Worm (Caenorhabditis elegans): ENCODE data around the gene Y41G9A.10.

DNA sequence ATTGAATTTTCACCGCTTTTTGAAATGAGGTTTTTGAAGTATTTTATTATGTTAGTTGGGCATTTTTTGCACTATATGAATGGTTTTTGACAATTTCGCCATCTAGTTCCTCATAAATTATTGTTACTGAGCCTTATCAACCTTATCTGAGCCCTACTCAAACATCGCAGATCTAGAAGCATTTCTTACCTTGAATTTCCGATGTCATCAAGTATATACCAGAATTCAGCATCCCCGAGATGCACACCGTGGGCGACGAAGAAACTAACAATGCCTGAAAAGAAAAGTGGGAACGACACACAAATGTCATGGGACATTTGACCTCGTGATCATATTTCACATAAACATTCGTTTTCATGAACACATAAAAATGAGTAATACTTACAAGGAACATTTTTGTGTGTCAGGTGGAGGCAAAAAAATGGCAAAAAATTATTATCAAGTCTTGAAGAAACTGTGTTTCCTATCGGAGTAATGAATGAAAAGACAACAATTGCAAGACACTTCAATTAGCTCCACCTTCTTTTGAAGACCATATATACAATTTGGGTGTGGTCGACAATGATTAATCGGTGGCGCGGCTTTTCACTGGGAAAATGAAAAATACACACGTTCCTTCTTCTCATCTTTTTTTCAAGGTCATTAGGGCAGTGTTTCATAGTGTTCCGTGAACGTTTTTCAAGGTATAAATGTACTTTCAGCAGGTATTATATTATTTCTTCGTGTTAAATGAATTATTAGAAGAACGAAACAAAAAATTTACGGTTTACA is 26.1 kb upstream of the Y41G9A.10 start:
- TF ChIP-seq ama-1 (optimal IDR thresholded peaks at IDR 0.05) (no peak), pes-1 (GFP tag; IDR thresholded peaks at IDR 0.05) (no peak), tra-4 (tag; optimal IDR thresholded peaks at IDR 0.05) (no peak)
